Fruit fly (Drosophila melanogaster) whole organism, embryonic: ENCODE data around the gene CG42558.

ENCODE experiments used
- BEAF-32 ChIP-seq: fragments of 200-800 bp; sonication (Bioruptor generic); optimal IDR thresholded peaks from 3 replicates; lab custom pipeline; 2017; ENCODE audit warnings: missing biosample characterization, missing genetic modification characterization, mild to moderate bottlenecking, moderate library complexity, missing genetic modification reagents
- CG11085 ChIP-seq: fragments of 200-800 bp; sonication (Bioruptor generic); IDR thresholded peaks from 2 replicates; pipeline ENCODE4 v1.3.6; 2022; ENCODE audit warnings: missing biosample characterization, missing genetic modification characterization
- CG13775 ChIP-seq: fragments of 200-800 bp; sonication (Bioruptor generic); optimal IDR thresholded peaks from 3 replicates; lab custom pipeline; 2017; ENCODE audit warnings: missing biosample characterization, mild to moderate bottlenecking, missing genetic modification characterization
- CG13894 ChIP-seq: fragments of 200-800 bp; sonication (Bioruptor generic); optimal IDR thresholded peaks from 3 replicates; lab custom pipeline; 2018; ENCODE audit warnings: missing biosample characterization, mild to moderate bottlenecking, missing genetic modification characterization, moderate library complexity
- CG16779 ChIP-seq: fragments of 200-800 bp; sonication (Bioruptor generic); IDR thresholded peaks from 2 replicates; pipeline ENCODE4 v1.3.6; 2022; ENCODE audit warnings: missing biosample characterization, missing genetic modification characterization
- CG16813 ChIP-seq: fragments of 200-800 bp; sonication (Bioruptor generic); IDR thresholded peaks from 3 replicates; pipeline ENCODE4 v1.3.6; 2022; ENCODE audit warnings: missing biosample characterization, missing genetic modification characterization; ENCODE audit not compliant: partially characterized antibody
- CG18011 ChIP-seq: fragments of 200-800 bp; sonication (Bioruptor generic); optimal IDR thresholded peaks from 2 replicates; lab custom pipeline; 2017; ENCODE audit warnings: missing biosample characterization, missing genetic modification characterization, mild to moderate bottlenecking, moderate library complexity, missing genotype
- CG30020 ChIP-seq: fragments of 200-800 bp; optimal IDR thresholded peaks from 2 replicates; lab custom pipeline; 2019; ENCODE audit warnings: missing biosample characterization, mild to moderate bottlenecking, missing genetic modification characterization, moderate library complexity
- CG42726 ChIP-seq: fragments of 200-800 bp; sonication (Bioruptor generic); IDR thresholded peaks from 2 replicates; pipeline ENCODE4 v1.3.6; 2022; ENCODE audit warnings: missing biosample characterization, missing genetic modification characterization; ENCODE audit not compliant: partially characterized antibody
- CG9609 ChIP-seq: fragments of 200-800 bp; sonication (Bioruptor generic); optimal IDR thresholded peaks from 3 replicates; lab custom pipeline; 2016; ENCODE audit warnings: missing biosample characterization, missing genetic modification characterization
- CoRest ChIP-seq: fragments of 200-800 bp; sonication (Bioruptor generic); optimal IDR thresholded peaks from 3 replicates; lab custom pipeline; 2018; ENCODE audit warnings: missing biosample characterization, mild to moderate bottlenecking, missing genetic modification characterization, moderate library complexity
- Dad ChIP-seq: fragments of 200-800 bp; sonication (Bioruptor generic); optimal IDR thresholded peaks from 3 replicates; lab custom pipeline; 2016; ENCODE audit warnings: missing biosample characterization, missing genetic modification characterization
- Hmx ChIP-seq: fragments of 200-800 bp; sonication (Bioruptor generic); optimal IDR thresholded peaks from 2 replicates; lab custom pipeline; 2016; ENCODE audit warnings: missing biosample characterization, missing genetic modification characterization
- Hr39 ChIP-seq: fragments of >200 bp; optimal IDR thresholded peaks from 2 replicates; lab custom pipeline; 2017
- Hr78 ChIP-seq, 2 experiments: fragments of 200-800 bp in 1 of 2; fragments of >200 bp in 1 of 2; sonication (Bioruptor generic) in 1 of 2; optimal IDR thresholded peaks; 2 replicates each; lab custom pipeline; 2017 to 2019; ENCODE audit warnings: missing biosample characterization in 2 of 2, missing genetic modification characterization in 2 of 2, mild to moderate bottlenecking in 1 of 2, moderate library complexity in 1 of 2
- MBD-R2 ChIP-seq: fragments of 200-800 bp; sonication (Bioruptor generic); IDR thresholded peaks from 2 replicates; pipeline ENCODE4 v1.3.6; 2022; ENCODE audit warnings: missing biosample characterization, missing genetic modification characterization
- Neu2 ChIP-seq: fragments of 200-800 bp; sonication (Bioruptor generic); optimal IDR thresholded peaks from 3 replicates; lab custom pipeline; 2016; ENCODE audit warnings: missing biosample characterization, missing genetic modification characterization, borderline replicate concordance
- Nf-YB ChIP-seq: fragments of 200-800 bp; sonication (Bioruptor generic); optimal IDR thresholded peaks from 3 replicates; lab custom pipeline; 2019; ENCODE audit warnings: missing biosample characterization, mild to moderate bottlenecking, missing genetic modification characterization, moderate library complexity
- NfI ChIP-seq: fragments of 200-800 bp; sonication (Bioruptor generic); optimal IDR thresholded peaks from 3 replicates; lab custom pipeline; 2018; ENCODE audit warnings: missing biosample characterization, mild to moderate bottlenecking, missing genetic modification characterization, moderate library complexity
- Side ChIP-seq: fragments of 200-800 bp; sonication (Bioruptor generic); optimal IDR thresholded peaks from 2 replicates; lab custom pipeline; 2016; ENCODE audit warnings: missing biosample characterization, missing genetic modification characterization
- Sin3A ChIP-seq: fragments of >200 bp; optimal IDR thresholded peaks from 2 replicates; lab custom pipeline; 2018
- Stat92E ChIP-seq, 3 experiments: fragments of >200 bp in 2 of 3; fragments of 200-800 bp in 1 of 3; sonication (Bioruptor generic) in 1 of 3; optimal IDR thresholded peaks; 2 replicates each; lab custom pipeline; 2017 to 2019; ENCODE audit warnings: missing biosample characterization in 3 of 3, missing genetic modification characterization in 3 of 3, mild to moderate bottlenecking in 1 of 3, moderate library complexity in 1 of 3
- bsh ChIP-seq, 2 experiments: fragments of 200-800 bp; sonication (Bioruptor generic); optimal IDR thresholded peaks; 2 replicates each; lab custom pipeline; 2017 to 2018; ENCODE audit warnings: mild to moderate bottlenecking in 2 of 2, missing biosample characterization in 2 of 2, missing genetic modification characterization in 2 of 2, moderate library complexity in 1 of 2
- caup ChIP-seq: fragments of 200-800 bp; sonication (Bioruptor generic); optimal IDR thresholded peaks from 3 replicates; lab custom pipeline; 2017; ENCODE audit warnings: missing biosample characterization, mild to moderate bottlenecking, missing genetic modification characterization, moderate library complexity; ENCODE audit not compliant: severe bottlenecking
- dimm ChIP-seq: fragments of 200-800 bp; sonication (Bioruptor generic); IDR thresholded peaks from 2 replicates; pipeline ENCODE4 v1.3.6; 2022; ENCODE audit warnings: missing biosample characterization, missing genetic modification characterization
- dmrt99B ChIP-seq: fragments of 200-800 bp; sonication (Bioruptor generic); optimal IDR thresholded peaks from 2 replicates; lab custom pipeline; 2018; ENCODE audit warnings: missing biosample characterization, mild to moderate bottlenecking, missing genetic modification characterization, moderate library complexity
- dpn ChIP-seq, 2 experiments: fragments of 200-800 bp; sonication (Bioruptor generic); optimal IDR thresholded peaks; 3 replicates each; lab custom pipeline; 2016; ENCODE audit warnings: missing biosample characterization in 2 of 2, missing genetic modification characterization in 2 of 2
- fd102C ChIP-seq: fragments of 200-800 bp; sonication (Bioruptor generic); optimal IDR thresholded peaks from 2 replicates; lab custom pipeline; 2018; ENCODE audit warnings: missing biosample characterization, mild to moderate bottlenecking, missing genetic modification characterization, moderate library complexity
- gfzf ChIP-seq: fragments of 200-800 bp; sonication (Bioruptor generic); optimal IDR thresholded peaks from 2 replicates; lab custom pipeline; 2016; ENCODE audit warnings: missing biosample characterization, mild to moderate bottlenecking, missing genetic modification characterization, moderate library complexity
- gsb ChIP-seq: fragments of 200-800 bp; sonication (Bioruptor generic); IDR thresholded peaks from 2 replicates; pipeline ENCODE4 v1.3.6; 2022; ENCODE audit warnings: missing biosample characterization, missing genetic modification characterization
- kay ChIP-seq: fragments of 200-800 bp; sonication (Bioruptor generic); optimal IDR thresholded peaks from 2 replicates; lab custom pipeline; 2016; ENCODE audit warnings: missing biosample characterization, missing genetic modification characterization
- knrl ChIP-seq: fragments of 200-800 bp; sonication (Bioruptor generic); IDR thresholded peaks from 3 replicates; pipeline ENCODE4 v1.3.6; 2022; ENCODE audit warnings: missing biosample characterization, missing genetic modification characterization; ENCODE audit not compliant: partially characterized antibody
- lmd ChIP-seq: fragments of 200-800 bp; sonication (Bioruptor generic); IDR thresholded peaks from 2 replicates; pipeline ENCODE4 v1.3.6; 2022; ENCODE audit warnings: missing biosample characterization, missing genetic modification characterization
- lov ChIP-seq, 2 experiments: fragments of 200-800 bp in 1 of 2; fragments of >200 bp in 1 of 2; sonication (Bioruptor generic) in 1 of 2; IDR thresholded peaks in 1 of 2; optimal IDR thresholded peaks in 1 of 2; 2 replicates in 1 of 2; 3 replicates in 1 of 2; pipeline versions ENCODE4 v1.3.6 to Lab custom; 2017 to 2022; ENCODE audit warnings: missing biosample characterization in 1 of 2, missing genetic modification characterization in 1 of 2
- nau ChIP-seq: fragments of 200-800 bp; sonication (Bioruptor generic); optimal IDR thresholded peaks from 3 replicates; lab custom pipeline; 2017; ENCODE audit warnings: missing biosample characterization, mild to moderate bottlenecking, missing genetic modification characterization, missing genetic modification reagents
- nerfin-2 ChIP-seq: fragments of 200-800 bp; sonication (Bioruptor generic); IDR thresholded peaks from 2 replicates; pipeline ENCODE4 v1.3.6; 2022; ENCODE audit warnings: missing biosample characterization, missing genetic modification characterization; ENCODE audit not compliant: partially characterized antibody
- nmo ChIP-seq: fragments of 200-800 bp; sonication (Bioruptor generic); optimal IDR thresholded peaks from 2 replicates; lab custom pipeline; 2018; ENCODE audit warnings: missing biosample characterization, mild to moderate bottlenecking, missing genetic modification characterization, moderate library complexity
- onecut ChIP-seq: fragments of 200-800 bp; sonication (Bioruptor generic); IDR thresholded peaks from 2 replicates; pipeline ENCODE4 v1.3.6; 2022; ENCODE audit warnings: missing biosample characterization, missing genetic modification characterization
- prd ChIP-seq, 3 experiments: fragments of >200 bp in 2 of 3; fragments of 200-800 bp in 1 of 3; sonication (Bioruptor generic) in 1 of 3; optimal IDR thresholded peaks in 2 of 3; IDR thresholded peaks in 1 of 3; 2 replicates in 2 of 3; 3 replicates in 1 of 3; pipeline versions ENCODE4 v1.3.6 to Lab custom; 2017 to 2022; ENCODE audit warnings: missing biosample characterization in 1 of 3, missing genetic modification characterization in 1 of 3
- pzg ChIP-seq: fragments of 200-800 bp; sonication (Bioruptor generic); optimal IDR thresholded peaks from 3 replicates; lab custom pipeline; 2018; ENCODE audit warnings: missing biosample characterization, mild to moderate bottlenecking, missing genetic modification characterization, moderate library complexity
- scrt ChIP-seq: fragments of 200-800 bp; sonication (Bioruptor generic); optimal IDR thresholded peaks from 2 replicates; lab custom pipeline; 2018; ENCODE audit warnings: missing biosample characterization, mild to moderate bottlenecking, missing genetic modification characterization, moderate library complexity
- sr ChIP-seq: fragments of 200-800 bp; sonication (Bioruptor generic); IDR thresholded peaks from 3 replicates; pipeline ENCODE4 v1.3.6; 2022; ENCODE audit warnings: missing biosample characterization, missing genetic modification characterization
- trh ChIP-seq: fragments of 200-800 bp; sonication (Bioruptor generic); optimal IDR thresholded peaks from 2 replicates; lab custom pipeline; 2016; ENCODE audit warnings: missing biosample characterization, missing genetic modification characterization
- twi ChIP-seq: fragments of 200-800 bp; optimal IDR thresholded peaks from 2 replicates; lab custom pipeline; 2019; ENCODE audit warnings: missing biosample characterization, mild to moderate bottlenecking, missing genetic modification characterization, moderate library complexity
- zen2 ChIP-seq: fragments of 200-800 bp; sonication (Bioruptor generic); IDR thresholded peaks from 3 replicates; pipeline ENCODE4 v1.3.6; 2022; ENCODE audit warnings: missing biosample characterization, missing genetic modification characterization; ENCODE audit not compliant: partially characterized antibody
- zf30C ChIP-seq: fragments of 200-800 bp; sonication (Bioruptor generic); optimal IDR thresholded peaks from 3 replicates; lab custom pipeline; 2018; ENCODE audit warnings: missing biosample characterization, mild to moderate bottlenecking, missing genetic modification characterization
- zfh1 ChIP-seq: fragments of 200-800 bp; sonication (Bioruptor generic); IDR thresholded peaks from 3 replicates; pipeline ENCODE4 v1.3.6; 2022; ENCODE audit warnings: missing biosample characterization, missing genetic modification characterization

The CG42558 gene

dm6 chr3R:29933007-29933464 is at the start of gene CG42558, which contains the start of the genes Cog7 and CG42557 (continued):
- TF ChIP-seq gfzf (GFP tag; lab: Kevin White, UChicago) (peak; percentile 82), CG42726 (no peak), pzg (GFP tag; lab: Kevin White, UChicago) (peak; percentile 33), knrl (GFP tag; lab: Robert Waterston, UW) (peak; percentile 24; the same call in 1 of the 3 replicates), Sin3A (lab: Kevin White, UChicago) (peak; percentile 74), zen2 (GFP tag; lab: Robert Waterston, UW) (no peak), CG9609 (GFP tag; lab: Kevin White, UChicago) (no peak), dpn (GFP tag; optimal IDR thresholded peaks at IDR 0.05; lab: Kevin White, UChicago) (no peak), CG16813 (GFP tag; lab: Robert Waterston, UW) (no peak), lov (optimal IDR thresholded peaks at IDR 0.05; lab: Kevin White, UChicago) (no peak), lov (GFP tag; IDR thresholded peaks at IDR 0.05; lab: Robert Waterston, UW) (no peak), zfh1 (GFP tag; lab: Robert Waterston, UW) (no peak), trh (GFP tag; lab: Kevin White, UChicago) (no peak), nmo (GFP tag; lab: Kevin White, UChicago) (peak; percentile 8), CG16779 (no peak), CG13775 (GFP tag; lab: Kevin White, UChicago) (peak; percentile 100), bsh (GFP tag; optimal IDR thresholded peaks at IDR 0.05; lab: Kevin White, UChicago) (no peak), lmd (GFP tag; lab: Robert Waterston, UW) (no peak), nerfin-2 (GFP tag; lab: Robert Waterston, UW) (no peak; the same call in 1 of the 2 replicates), Hmx (GFP tag; lab: Kevin White, UChicago) (no peak), CG18011 (GFP tag; lab: Kevin White, UChicago) (no peak), NfI (GFP tag; lab: Kevin White, UChicago) (no peak), BEAF-32 (GFP tag; lab: Kevin White, UChicago) (peak; percentile 22), dimm (GFP tag; lab: Robert Waterston, UW) (no peak), onecut (GFP tag; lab: Robert Waterston, UW) (no peak), twi (tag; lab: Kevin White, UChicago) (no peak), Neu2 (no peak), MBD-R2 (GFP tag; lab: Robert Waterston, UW) (peak; percentile 83), Nf-YB (GFP tag; lab: Kevin White, UChicago) (no peak), fd102C (GFP tag; lab: Kevin White, UChicago) (no peak), zf30C (GFP tag; lab: Kevin White, UChicago) (no peak)

dm6 chr3R:29891183-29891582 is 41.9 kb upstream of the CG42558 start:
- TF ChIP-seq CG30020 (no peak), sr (GFP tag; lab: Robert Waterston, UW) (no peak), Dad (GFP tag; lab: Kevin White, UChicago) (no peak), trh (GFP tag; lab: Kevin White, UChicago) (no peak), caup (GFP tag; lab: Kevin White, UChicago) (peak; percentile 60), CG13894 (tag; lab: Kevin White, UChicago) (peak; percentile 31), Hr78 (GFP tag; optimal IDR thresholded peaks at IDR 0.05; lab: Kevin White, UChicago) (no peak), Stat92E (GFP tag; optimal IDR thresholded peaks at IDR 0.05; lab: Kevin White, UChicago) (no peak), Hr39 (lab: Kevin White, UChicago) (no peak), gsb (0 out of 2 replicates have a peak, but pooled peaks have one; percentile 19), dmrt99B (tag; lab: Kevin White, UChicago) (peak; percentile 18), CG42726 (no peak), BEAF-32 (GFP tag; lab: Kevin White, UChicago) (no peak), CG11085 (GFP tag; lab: Robert Waterston, UW) (no peak), scrt (GFP tag; lab: Kevin White, UChicago) (no peak), kay (GFP tag; lab: Kevin White, UChicago) (no peak), prd (optimal IDR thresholded peaks at IDR 0.05; lab: Kevin White, UChicago) (no peak), prd (GFP tag; IDR thresholded peaks at IDR 0.05; lab: Robert Waterston, UW) (no peak), nau (GFP tag; lab: Kevin White, UChicago) (peak; percentile 26), CoRest (tag; lab: Kevin White, UChicago) (peak; percentile 2), Side (GFP tag; lab: Kevin White, UChicago) (peak; percentile 25)
